Fruit fly (Drosophila melanogaster): ENCODE measurements around the gene CG2017.

CG2017 gene

DNA sequence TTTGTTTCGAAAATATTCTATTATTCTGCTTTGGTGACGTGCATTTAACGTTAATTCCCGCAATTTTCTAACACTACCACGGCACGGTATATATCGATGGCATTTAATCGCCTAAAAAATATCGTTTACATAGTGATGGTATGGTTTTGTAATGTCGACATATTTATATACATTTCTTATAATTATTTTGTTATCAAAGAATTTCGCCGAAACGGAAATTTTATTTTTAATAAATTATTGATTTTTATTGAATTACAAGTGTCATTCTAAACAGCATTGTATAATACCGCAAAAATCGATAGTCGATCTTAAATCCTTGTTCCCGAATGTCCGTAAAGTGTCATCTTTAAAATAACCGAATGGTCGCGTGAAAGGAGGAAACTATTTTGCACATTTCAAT lies 37.7 kb downstream of the CG2017 start, which contains the start of the genes Sec20 and dgrn (continued):
- TF ChIP-seq pnt (GFP tag; optimal IDR thresholded peaks at IDR 0.05) (peak; percentile 11), MESR4 (GFP tag; optimal IDR thresholded peaks at IDR 0.05) (peak; percentile 38), CG10274 (GFP tag; optimal IDR thresholded peaks at IDR 0.05) (no peak), pros (GFP tag; optimal IDR thresholded peaks at IDR 0.05) (no peak), CG8281 (tag; optimal IDR thresholded peaks at IDR 0.05) (no peak), vvl (GFP tag; IDR thresholded peaks at IDR 0.05) (no peak; the same call in none of the 2 replicates), CG4730 (GFP tag; IDR thresholded peaks at IDR 0.05) (0 out of 2 replicates have a peak, but pooled peaks have one; percentile 20), HLH4C (GFP tag; IDR thresholded peaks at IDR 0.05; ENCODE audit: partially characterized antibody) (peak; percentile 92), Lpt (GFP tag; optimal IDR thresholded peaks at IDR 0.05) (no peak), CG15073 (GFP tag; optimal IDR thresholded peaks at IDR 0.05) (no peak), fru (optimal IDR thresholded peaks at IDR 0.05) (no peak), CG9727 (GFP tag; optimal IDR thresholded peaks at IDR 0.05) (peak; percentile 57), Bteb2 (GFP tag; optimal IDR thresholded peaks at IDR 0.05) (peak; percentile 18), HmgZ (tag; optimal IDR thresholded peaks at IDR 0.05) (peak; percentile 62), D (optimal IDR thresholded peaks at IDR 0.05) (no peak), D (GFP tag; optimal IDR thresholded peaks at IDR 0.05) (peak; percentile 24), ssp (GFP tag; IDR thresholded peaks at IDR 0.05) (no peak; the same call in 1 of the 2 replicates), CG7372 (GFP tag; IDR thresholded peaks at IDR 0.05) (no peak), repo (GFP tag; optimal IDR thresholded peaks at IDR 0.05) (no peak), eve (GFP tag; optimal IDR thresholded peaks at IDR 0.05) (no peak), CG3163 (GFP tag; optimal IDR thresholded peaks at IDR 0.05) (no peak), tap (tag; optimal IDR thresholded peaks at IDR 0.05) (no peak), kah (GFP tag; optimal IDR thresholded peaks at IDR 0.05) (no peak), trem (tag; optimal IDR thresholded peaks at IDR 0.05) (peak; percentile 95), onecut (GFP tag; IDR thresholded peaks at IDR 0.05) (peak; percentile 41), jigr1 (GFP tag; IDR thresholded peaks at IDR 0.05) (no peak), CG1832 (GFP tag; optimal IDR thresholded peaks at IDR 0.05) (no peak), peb (GFP tag; IDR thresholded peaks at IDR 0.05) (no peak), Sox100B (GFP tag; optimal IDR thresholded peaks at IDR 0.05) (peak; percentile 53), CG13775 (GFP tag; optimal IDR thresholded peaks at IDR 0.05) (peak; percentile 77), sens (GFP tag) (peak; percentile 86), Dbx (GFP tag; IDR thresholded peaks at IDR 0.05) (peak; percentile 81), CG17829 (tag; optimal IDR thresholded peaks at IDR 0.05) (peak; percentile 80), aop (GFP tag; IDR thresholded peaks at IDR 0.05) (no peak), CG10979 (tag; optimal IDR thresholded peaks at IDR 0.05) (peak; percentile 64), row (GFP tag; IDR thresholded peaks at IDR 0.05) (peak; percentile 89), CG8944 (GFP tag; optimal IDR thresholded peaks at IDR 0.05) (no peak), grau (tag; optimal IDR thresholded peaks at IDR 0.05) (peak; percentile 74), CG30431 (GFP tag; optimal IDR thresholded peaks at IDR 0.05) (no peak), C15 (GFP tag; IDR thresholded peaks at IDR 0.05) (no peak), chinmo (GFP tag; IDR thresholded peaks at IDR 0.05; ENCODE audit: partially characterized antibody) (peak; percentile 85; the same call in 3 of the 4 replicates), schlank (tag; optimal IDR thresholded peaks at IDR 0.05) (no peak), sima (GFP tag; optimal IDR thresholded peaks at IDR 0.05) (no peak), nerfin-2 (GFP tag; IDR thresholded peaks at IDR 0.05; ENCODE audit: partially characterized antibody) (peak; percentile 84), wor (GFP tag; IDR thresholded peaks at IDR 0.05) (no peak), CG11504 (tag; optimal IDR thresholded peaks at IDR 0.05) (no peak), CG1233 (GFP tag; optimal IDR thresholded peaks at IDR 0.05) (peak; percentile 13), CG11695 (GFP tag; IDR thresholded peaks at IDR 0.05) (0 out of 3 replicates have a peak, but pooled peaks have one; percentile 19), danr (GFP tag; IDR thresholded peaks at IDR 0.05) (peak; percentile 59), CG31224 (GFP tag; IDR thresholded peaks at IDR 0.05) (0 out of 2 replicates have a peak, but pooled peaks have one; percentile 28), ci (GFP tag; IDR thresholded peaks at IDR 0.05) (peak; percentile 39; the same call in 1 of the 3 replicates), D19A (tag; optimal IDR thresholded peaks at IDR 0.05) (peak; percentile 70), gt (GFP tag; IDR thresholded peaks at IDR 0.05) (no peak)
